Worm (Caenorhabditis elegans): Measurements from ENCODE around the gene ZK896.4.

The ZK896.4 gene

DNA sequence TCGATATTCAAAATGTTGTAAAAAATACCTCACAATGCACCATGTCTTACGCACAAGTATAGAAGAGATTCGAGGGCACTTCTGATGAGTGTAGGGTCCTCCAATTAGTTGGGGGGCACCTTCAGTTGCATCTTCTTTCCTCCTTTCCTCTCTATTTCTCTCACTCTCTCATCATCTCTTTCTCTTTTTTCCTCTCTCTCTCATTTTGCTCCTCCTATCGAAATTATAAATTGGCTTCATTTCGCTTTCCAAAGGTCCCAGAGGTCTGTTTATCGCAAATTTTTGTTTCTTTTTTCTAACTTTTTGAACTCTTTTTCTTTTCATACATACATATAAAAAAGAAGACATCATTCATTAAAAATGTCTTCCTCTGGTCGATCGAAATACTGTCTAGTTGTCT, 40.2 kb downstream of the ZK896.4 start:
- TF ChIP-seq nfya-1 (tag; optimal IDR thresholded peaks at IDR 0.05; ENCODE audit: insufficient read depth) (peak; percentile 14), egl-5 (tag; optimal IDR thresholded peaks at IDR 0.05) (no peak)

DNA sequence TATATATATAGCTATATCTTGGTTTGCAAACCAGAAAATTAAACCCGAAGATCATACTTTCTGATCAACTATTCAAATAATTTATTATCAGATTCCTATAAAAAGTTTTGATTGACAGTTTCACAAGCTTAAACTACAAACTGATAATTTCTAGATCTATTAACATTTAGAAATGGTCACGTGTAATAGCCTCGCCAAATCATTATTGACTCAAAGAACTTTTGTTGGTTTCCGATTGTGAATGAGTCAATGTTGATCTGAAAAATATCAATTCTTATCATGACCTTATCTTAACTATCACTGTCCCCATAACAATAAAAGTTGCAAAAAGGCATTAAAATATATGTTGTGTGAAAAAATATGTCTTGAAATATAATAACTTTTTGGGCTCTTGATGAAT, 41.0 kb downstream of the ZK896.4 start:
- peak; percentile 98 for TF ChIP-seq elt-2 (tag; optimal IDR thresholded peaks at IDR 0.05)
- TF ChIP-seq fos-1 (tag; optimal IDR thresholded peaks at IDR 0.05): peak; percentile 53
- peak; percentile 95 for TF ChIP-seq pqm-1 (tag; optimal IDR thresholded peaks at IDR 0.05)
- peak; percentile 80 for TF ChIP-seq jun-1 (tag; optimal IDR thresholded peaks at IDR 0.05)
- TF ChIP-seq skn-1 (tag; optimal IDR thresholded peaks at IDR 0.05): peak; percentile 22
- no peak for TF ChIP-seq elt-3 (tag; optimal IDR thresholded peaks at IDR 0.05)
- TF ChIP-seq pha-4 (tag; optimal IDR thresholded peaks at IDR 0.05): peak; percentile 86
- TF ChIP-seq nfya-1 (tag; optimal IDR thresholded peaks at IDR 0.05; ENCODE audit: insufficient read depth): no peak

DNA sequence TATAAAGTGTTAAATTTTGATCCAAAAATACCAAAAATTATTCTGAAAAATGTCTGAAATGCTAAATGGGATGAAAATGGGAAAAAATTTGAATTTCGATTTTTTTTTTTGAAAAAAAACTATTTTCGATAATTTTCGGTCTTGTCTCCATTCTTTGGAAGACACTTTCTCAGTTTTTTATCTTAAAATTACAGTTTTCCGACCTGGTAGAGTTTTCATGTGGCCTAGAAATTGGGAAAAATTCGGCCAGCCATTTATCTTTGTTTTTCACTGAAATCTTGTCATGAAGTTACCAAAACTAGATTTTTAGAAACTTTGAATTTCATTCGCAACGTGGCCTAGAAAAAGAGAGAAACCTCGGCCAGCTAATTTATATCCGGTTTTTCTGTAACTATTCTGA, 42.2 kb downstream of the ZK896.4 start:
- no peak for TF ChIP-seq hmg-11 (tag; optimal IDR thresholded peaks at IDR 0.05)
- TF ChIP-seq aly-2 (tag; optimal IDR thresholded peaks at IDR 0.05): no peak
- no peak for TF ChIP-seq unc-62 (GFP tag; optimal IDR thresholded peaks at IDR 0.05)

DNA sequence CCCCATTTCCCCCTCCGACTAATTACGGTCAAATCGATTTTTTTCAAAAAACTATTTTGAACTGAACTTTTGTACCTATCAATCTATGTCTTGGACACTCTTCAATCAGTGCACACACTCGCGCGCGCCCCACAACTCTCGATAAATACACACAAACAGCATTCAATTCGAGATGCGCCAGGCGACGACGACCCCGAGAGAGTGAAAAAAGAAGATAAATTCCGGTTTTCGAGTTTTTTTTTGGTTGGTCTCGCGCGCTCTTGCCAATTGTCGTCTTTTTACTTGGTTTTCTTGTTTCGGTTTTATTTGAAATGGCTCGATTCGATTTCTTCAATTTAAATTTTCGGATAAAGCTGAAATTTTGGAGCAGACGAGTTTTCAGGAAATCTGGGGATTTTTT, 42.7 kb downstream of the ZK896.4 start:
- TF ChIP-seq hmg-11 (tag; optimal IDR thresholded peaks at IDR 0.05) (peak; percentile 40), nhr-67 (tag; optimal IDR thresholded peaks at IDR 0.05) (no peak), skn-1 (tag; optimal IDR thresholded peaks at IDR 0.05) (no peak), lsy-12 (tag; optimal IDR thresholded peaks at IDR 0.05) (no peak), nhr-237 (tag; optimal IDR thresholded peaks at IDR 0.05) (no peak), nfya-1 (tag; optimal IDR thresholded peaks at IDR 0.05; ENCODE audit: insufficient read depth) (peak; percentile 17), pha-4 (tag; optimal IDR thresholded peaks at IDR 0.05) (peak; percentile 62), elt-2 (tag; optimal IDR thresholded peaks at IDR 0.05) (peak; percentile 17), nhr-25 (tag; optimal IDR thresholded peaks at IDR 0.05) (peak; percentile 5), sea-2 (GFP tag; optimal IDR thresholded peaks at IDR 0.05) (no peak)

DNA sequence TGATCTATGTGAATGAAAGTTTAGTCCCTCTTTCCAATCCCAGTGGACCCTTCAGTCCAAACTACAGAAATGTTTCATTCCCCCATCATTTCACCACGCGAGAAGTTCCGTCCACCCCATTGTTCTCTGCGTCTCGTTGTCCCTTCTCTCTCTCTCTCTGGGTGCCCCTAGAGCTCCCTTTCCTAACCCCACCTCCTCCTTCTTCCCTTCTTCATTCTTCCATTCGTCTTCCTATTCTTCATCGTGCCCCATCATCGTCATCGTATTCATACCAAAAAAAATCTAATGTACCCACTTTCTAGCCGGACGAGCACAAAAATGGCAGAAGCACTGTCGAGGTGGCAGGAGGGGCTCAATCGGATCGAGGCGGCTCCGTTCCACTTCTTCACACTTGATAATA, 46.9 kb downstream of the ZK896.4 start, which contains the start of gene M02B1.3:
Gene M02B1.3, plus strand, starts transcription at position 301 of the 400 bp plus-strand sequence.
- no peak for TF ChIP-seq ama-1 (optimal IDR thresholded peaks at IDR 0.05)
- TF ChIP-seq ztf-4 (tag; optimal IDR thresholded peaks at IDR 0.05): no peak
- TF ChIP-seq fkh-10 (GFP tag; optimal IDR thresholded peaks at IDR 0.05): no peak
- no peak for TF ChIP-seq ceh-16 (tag; optimal IDR thresholded peaks at IDR 0.05)
- TF ChIP-seq lin-15B (tag; optimal IDR thresholded peaks at IDR 0.05): no peak
- TF ChIP-seq lin-39 (tag; optimal IDR thresholded peaks at IDR 0.05): peak; percentile 7
- no peak for TF ChIP-seq hmg-11 (tag; optimal IDR thresholded peaks at IDR 0.05)
- TF ChIP-seq lsy-12 (tag; optimal IDR thresholded peaks at IDR 0.05): no peak
- no peak for TF ChIP-seq egl-5 (tag; optimal IDR thresholded peaks at IDR 0.05)
- no peak for TF ChIP-seq eor-1 (tag; optimal IDR thresholded peaks at IDR 0.05)
- no peak for TF ChIP-seq nhr-11 (tag; optimal IDR thresholded peaks at IDR 0.05)
- peak; percentile 31 for TF ChIP-seq nfya-1 (tag; optimal IDR thresholded peaks at IDR 0.05; ENCODE audit: insufficient read depth)
- no peak for TF ChIP-seq ceh-28 (tag; optimal IDR thresholded peaks at IDR 0.05)
- TF ChIP-seq mdl-1 (tag; optimal IDR thresholded peaks at IDR 0.05): no peak
- TF ChIP-seq nhr-28 (tag; optimal IDR thresholded peaks at IDR 0.05): no peak
- no peak for TF ChIP-seq nhr-25 (tag; optimal IDR thresholded peaks at IDR 0.05)
- TF ChIP-seq ZK546.5 (tag; optimal IDR thresholded peaks at IDR 0.05): no peak
- TF ChIP-seq nhr-23 (tag; optimal IDR thresholded peaks at IDR 0.05): no peak

DNA sequence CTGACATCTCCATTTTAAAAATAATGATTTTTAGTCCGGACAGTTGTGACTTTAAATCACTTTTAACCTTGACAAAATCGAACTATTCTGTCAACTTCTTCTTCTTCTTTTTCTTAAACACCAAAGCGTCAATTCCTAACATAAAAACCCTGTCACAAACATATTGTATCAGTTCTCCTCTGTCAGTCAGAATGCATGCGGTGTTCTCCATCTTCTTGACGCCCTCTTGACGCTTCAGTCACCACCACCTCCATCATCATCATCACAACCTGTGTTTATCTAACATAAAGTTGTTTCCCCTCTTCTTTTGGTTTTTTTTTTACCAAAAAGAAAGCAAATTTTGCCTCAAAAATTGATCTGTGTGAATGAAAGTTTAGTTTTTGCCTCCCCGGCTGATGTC, 47.7 kb downstream of the ZK896.4 start:
- TF ChIP-seq nhr-25 (tag; optimal IDR thresholded peaks at IDR 0.05) (peak; percentile 11), nhr-43 (tag; optimal IDR thresholded peaks at IDR 0.05; ENCODE audit: poor library complexity, severe bottlenecking) (no peak), ztf-11 (tag; optimal IDR thresholded peaks at IDR 0.05) (no peak), lin-15B (tag; optimal IDR thresholded peaks at IDR 0.05) (no peak), R02D3.7 (tag; optimal IDR thresholded peaks at IDR 0.05) (no peak), lsy-12 (tag; optimal IDR thresholded peaks at IDR 0.05) (no peak)

Data from whole organism, L3 larva.